Worm (Caenorhabditis elegans) whole organism, L1 larva: ENCODE measurements around the gene nhr-43.

ENCODE experiments used
- alr-1 ChIP-seq: fragments of 200-800 bp; sonication (Bioruptor generic); optimal IDR thresholded peaks from 2 replicates; lab custom pipeline; 2018; ENCODE audit warnings: borderline replicate concordance, mild to moderate bottlenecking, missing genetic modification characterization, missing compliant biosample characterization
- fos-1 ChIP-seq: fragments of 150-350 bp; optimal IDR thresholded peaks from 2 replicates; lab custom pipeline; 2014; ENCODE audit warnings: missing biosample characterization, missing genetic modification characterization
- jun-1 ChIP-seq: fragments of 150-350 bp; optimal IDR thresholded peaks from 2 replicates; lab custom pipeline; 2014; ENCODE audit warnings: missing biosample characterization, missing genetic modification reagents, missing genetic modification characterization
- lin-13 ChIP-seq: fragments of 150-350 bp; optimal IDR thresholded peaks from 2 replicates; lab custom pipeline; 2014; ENCODE audit warnings: missing biosample characterization, missing genetic modification reagents, missing genetic modification characterization
- mab-9 ChIP-seq: fragments of 200-800 bp; sonication (Bioruptor generic); IDR thresholded peaks from 2 replicates; pipeline ENCODE4 v1.3.6; 2022; ENCODE audit warnings: missing genetic modification reagents, missing genetic modification characterization, missing compliant biosample characterization
- mep-1 ChIP-seq: fragments of 150-350 bp; optimal IDR thresholded peaks from 2 replicates; lab custom pipeline; 2014; ENCODE audit warnings: missing biosample characterization, missing genetic modification characterization
- nhr-12 ChIP-seq: sonication (generic microtip); optimal IDR thresholded peaks from 2 replicates; lab custom pipeline; 2017; ENCODE audit warnings: missing biosample characterization, missing genetic modification characterization
- nhr-237 ChIP-seq: fragments of 150-350 bp; optimal IDR thresholded peaks from 2 replicates; lab custom pipeline; 2014; ENCODE audit warnings: missing biosample characterization, missing genetic modification characterization
- pqm-1 ChIP-seq: sonication (generic microtip); optimal IDR thresholded peaks from 3 replicates; lab custom pipeline; 2017; ENCODE audit warnings: missing biosample characterization, missing genetic modification characterization
- tbx-2 ChIP-seq: sonication (generic microtip); optimal IDR thresholded peaks from 2 replicates; lab custom pipeline; 2016; ENCODE audit warnings: missing genetic modification characterization, missing compliant biosample characterization
- xbp-1 ChIP-seq: sonication (generic microtip); optimal IDR thresholded peaks from 2 replicates; lab custom pipeline; 2016; ENCODE audit warnings: missing genetic modification characterization, missing compliant biosample characterization

- TF ChIP-seq mab-9 (GFP tag; lab: Robert Waterston, UW) (no peak), jun-1 (tag; lab: Kevin White, UChicago) (no peak), tbx-2 (no peak), fos-1 (tag; lab: Kevin White, UChicago) (no peak), nhr-12 (no peak), pqm-1 (no peak), lin-13 (GFP tag; lab: Kevin White, UChicago) (no peak), alr-1 (no peak), mep-1 (tag; lab: Kevin White, UChicago) (no peak), xbp-1 (tag; lab: Kevin White, UChicago) (no peak), nhr-237 (tag; lab: Kevin White, UChicago) (no peak)
Measured at ce11 chrIV:11950270-11950669, 50.9 kb downstream of the nhr-43 start, which contains the start of gene tbx-36.
